Fruit fly (Drosophila melanogaster) whole organism, embryonic: ENCODE data around the gene brm.

ENCODE experiments used
- CG10274 ChIP-seq: fragments of 200-800 bp; sonication (Bioruptor generic); optimal IDR thresholded peaks from 3 replicates; lab custom pipeline; 2017; ENCODE audit warnings: missing biosample characterization, mild to moderate bottlenecking, missing genetic modification characterization
- CG10462 ChIP-seq: fragments of 200-800 bp; sonication (Bioruptor generic); optimal IDR thresholded peaks from 2 replicates; lab custom pipeline; 2016; ENCODE audit warnings: missing biosample characterization, missing genetic modification characterization
- CG14014 ChIP-seq: fragments of 200-800 bp; sonication (Bioruptor generic); IDR thresholded peaks from 2 replicates; pipeline ENCODE4 v1.3.6; 2022; ENCODE audit warnings: missing biosample characterization, missing genetic modification characterization
- CG14710 ChIP-seq: fragments of 200-800 bp; sonication (Bioruptor generic); optimal IDR thresholded peaks from 3 replicates; lab custom pipeline; 2019; ENCODE audit warnings: missing biosample characterization, mild to moderate bottlenecking, missing genetic modification characterization, moderate library complexity
- CG17385 ChIP-seq: fragments of 200-800 bp; sonication (Bioruptor generic); optimal IDR thresholded peaks from 3 replicates; lab custom pipeline; 2018; ENCODE audit warnings: missing biosample characterization, mild to moderate bottlenecking, missing genetic modification characterization
- CG17568 ChIP-seq: fragments of 200-800 bp; sonication (Bioruptor generic); optimal IDR thresholded peaks from 2 replicates; lab custom pipeline; 2018; ENCODE audit warnings: missing biosample characterization, mild to moderate bottlenecking, missing genetic modification characterization, moderate library complexity
- CG30020 ChIP-seq: fragments of 200-800 bp; optimal IDR thresholded peaks from 2 replicates; lab custom pipeline; 2019; ENCODE audit warnings: missing biosample characterization, mild to moderate bottlenecking, missing genetic modification characterization, moderate library complexity
- CG32772 ChIP-seq: fragments of 200-800 bp; sonication (Bioruptor generic); IDR thresholded peaks from 2 replicates; pipeline ENCODE4 v1.3.6; 2022; ENCODE audit warnings: missing biosample characterization, missing genetic modification characterization
- CG3281 ChIP-seq: fragments of 200-800 bp; sonication (Bioruptor generic); optimal IDR thresholded peaks from 3 replicates; lab custom pipeline; 2017; ENCODE audit warnings: missing biosample characterization, mild to moderate bottlenecking, missing genetic modification characterization
- CG4360 ChIP-seq: fragments of 200-800 bp; sonication (Bioruptor generic); IDR thresholded peaks from 2 replicates; pipeline ENCODE4 v1.3.6; 2022; ENCODE audit warnings: missing biosample characterization, missing genetic modification characterization
- CG6813 ChIP-seq: fragments of 200-800 bp; sonication (Bioruptor generic); optimal IDR thresholded peaks from 2 replicates; lab custom pipeline; 2017; ENCODE audit warnings: missing biosample characterization, missing genetic modification characterization, mild to moderate bottlenecking, moderate library complexity, missing genetic modification reagents
- CG8290 ChIP-seq, 3 experiments: fragments of 200-800 bp; sonication (Bioruptor generic); optimal IDR thresholded peaks; 2 replicates each; lab custom pipeline; 2016 to 2019; ENCODE audit warnings: missing biosample characterization in 3 of 3, missing genetic modification characterization in 3 of 3, mild to moderate bottlenecking in 2 of 3, moderate library complexity in 1 of 3
- CG8924 ChIP-seq: fragments of 200-800 bp; optimal IDR thresholded peaks from 3 replicates; lab custom pipeline; 2019; ENCODE audit warnings: missing biosample characterization, mild to moderate bottlenecking, missing genetic modification characterization, moderate library complexity
- CG8944 ChIP-seq: fragments of 200-800 bp; sonication (Bioruptor generic); optimal IDR thresholded peaks from 3 replicates; lab custom pipeline; 2016; ENCODE audit warnings: missing biosample characterization, missing genetic modification characterization
- CG9932 ChIP-seq: fragments of 200-800 bp; sonication (Bioruptor generic); IDR thresholded peaks from 2 replicates; pipeline ENCODE4 v1.3.6; 2022; ENCODE audit warnings: missing biosample characterization, missing genetic modification characterization
- D19A ChIP-seq: fragments of 200-800 bp; optimal IDR thresholded peaks from 3 replicates; lab custom pipeline; 2019; ENCODE audit warnings: missing biosample characterization, mild to moderate bottlenecking, missing genetic modification characterization, moderate library complexity
- Dip3 ChIP-seq: fragments of 200-800 bp; sonication (Bioruptor generic); optimal IDR thresholded peaks from 3 replicates; lab custom pipeline; 2016; ENCODE audit warnings: missing biosample characterization, missing genetic modification characterization
- E2f2 ChIP-seq: fragments of 200-800 bp; sonication (Bioruptor generic); IDR thresholded peaks from 2 replicates; pipeline ENCODE4 v1.3.6; 2022; ENCODE audit warnings: missing biosample characterization, missing genetic modification characterization
- Jarid2 ChIP-seq: fragments of 200-800 bp; sonication (Bioruptor generic); optimal IDR thresholded peaks from 3 replicates; lab custom pipeline; 2017; ENCODE audit warnings: mild to moderate bottlenecking, missing biosample characterization, missing genetic modification reagents, missing genetic modification characterization
- Kr ChIP-seq: fragments of 200-800 bp; sonication (Bioruptor generic); optimal IDR thresholded peaks from 2 replicates; lab custom pipeline; 2017; ENCODE audit warnings: missing biosample characterization, mild to moderate bottlenecking, missing genetic modification characterization
- Mad ChIP-seq: fragments of 200-800 bp; sonication (Bioruptor generic); optimal IDR thresholded peaks from 2 replicates; lab custom pipeline; 2016; ENCODE audit warnings: missing biosample characterization, missing genetic modification characterization
- Nf-YB ChIP-seq: fragments of 200-800 bp; sonication (Bioruptor generic); optimal IDR thresholded peaks from 3 replicates; lab custom pipeline; 2019; ENCODE audit warnings: missing biosample characterization, mild to moderate bottlenecking, missing genetic modification characterization, moderate library complexity
- Pdp1 ChIP-seq, 2 experiments: fragments of 200-800 bp; sonication (Bioruptor generic); optimal IDR thresholded peaks; 3 replicates each; lab custom pipeline; 2016; ENCODE audit warnings: missing biosample characterization in 2 of 2, missing genetic modification characterization in 2 of 2, mild to moderate bottlenecking in 1 of 2, moderate library complexity in 1 of 2
- Ptx1 ChIP-seq: fragments of 200-800 bp; sonication (Bioruptor generic); IDR thresholded peaks from 2 replicates; pipeline ENCODE4 v1.3.6; 2022; ENCODE audit warnings: missing biosample characterization, missing genetic modification characterization
- Side ChIP-seq: fragments of 200-800 bp; sonication (Bioruptor generic); optimal IDR thresholded peaks from 2 replicates; lab custom pipeline; 2016; ENCODE audit warnings: missing biosample characterization, missing genetic modification characterization
- Xrp1 ChIP-seq: fragments of 200-800 bp; sonication (Bioruptor generic); IDR thresholded peaks from 2 replicates; pipeline ENCODE4 v1.3.6; 2022; ENCODE audit warnings: missing biosample characterization, missing genetic modification characterization
- chn ChIP-seq: fragments of 200-800 bp; sonication (Bioruptor generic); optimal IDR thresholded peaks from 2 replicates; lab custom pipeline; 2016; ENCODE audit warnings: missing biosample characterization, missing genetic modification characterization
- dati ChIP-seq: fragments of 200-800 bp; sonication (Bioruptor generic); IDR thresholded peaks from 2 replicates; pipeline ENCODE4 v1.3.6; 2022; ENCODE audit warnings: missing biosample characterization, missing genetic modification characterization
- dmrt99B ChIP-seq: fragments of 200-800 bp; sonication (Bioruptor generic); optimal IDR thresholded peaks from 2 replicates; lab custom pipeline; 2018; ENCODE audit warnings: missing biosample characterization, mild to moderate bottlenecking, missing genetic modification characterization, moderate library complexity
- gem ChIP-seq: fragments of 200-800 bp; sonication (Bioruptor generic); optimal IDR thresholded peaks from 2 replicates; lab custom pipeline; 2019; ENCODE audit warnings: missing biosample characterization, mild to moderate bottlenecking, missing genetic modification characterization, moderate library complexity
- hb ChIP-seq: fragments of 200-800 bp; sonication (Bioruptor generic); IDR thresholded peaks from 3 replicates; pipeline ENCODE4 v1.3.6; 2022; ENCODE audit warnings: missing biosample characterization, missing genetic modification characterization; ENCODE audit not compliant: partially characterized antibody
- kah ChIP-seq: fragments of 200-800 bp; sonication (Bioruptor generic); optimal IDR thresholded peaks from 2 replicates; lab custom pipeline; 2018; ENCODE audit warnings: missing biosample characterization, mild to moderate bottlenecking, missing genetic modification characterization
- lola ChIP-seq, 3 experiments: fragments of >200 bp in 2 of 3; fragments of 200-800 bp in 1 of 3; sonication (Bioruptor generic) in 1 of 3; optimal IDR thresholded peaks; 2 replicates each; lab custom pipeline; 2017 to 2019; ENCODE audit warnings: missing biosample characterization in 3 of 3, missing genetic modification characterization in 3 of 3, mild to moderate bottlenecking in 1 of 3, moderate library complexity in 1 of 3
- luna ChIP-seq: fragments of 200-800 bp; sonication (Bioruptor generic); optimal IDR thresholded peaks from 2 replicates; lab custom pipeline; 2016; ENCODE audit warnings: missing biosample characterization, missing genetic modification characterization
- mam ChIP-seq: fragments of 200-800 bp; sonication (Bioruptor generic); optimal IDR thresholded peaks from 3 replicates; lab custom pipeline; 2016; ENCODE audit warnings: missing biosample characterization, missing genetic modification characterization
- nerfin-1 ChIP-seq: fragments of 200-800 bp; sonication (Bioruptor generic); optimal IDR thresholded peaks from 3 replicates; lab custom pipeline; 2019; ENCODE audit warnings: missing biosample characterization, mild to moderate bottlenecking, missing genetic modification characterization, moderate library complexity
- odd ChIP-seq: fragments of 200-800 bp; sonication (Bioruptor generic); optimal IDR thresholded peaks from 2 replicates; lab custom pipeline; 2017; ENCODE audit warnings: missing biosample characterization, mild to moderate bottlenecking, missing genetic modification characterization
- repo ChIP-seq: fragments of 200-800 bp; sonication (Bioruptor generic); optimal IDR thresholded peaks from 2 replicates; lab custom pipeline; 2016; ENCODE audit warnings: missing biosample characterization, missing genetic modification characterization
- sim ChIP-seq: fragments of 200-800 bp; sonication (Bioruptor generic); IDR thresholded peaks from 2 replicates; pipeline ENCODE4 v1.3.6; 2022; ENCODE audit warnings: missing biosample characterization, missing genetic modification characterization
- sisA ChIP-seq: fragments of 200-800 bp; sonication (Bioruptor generic); IDR thresholded peaks from 2 replicates; pipeline ENCODE4 v1.3.6; 2022; ENCODE audit warnings: missing biosample characterization, missing genetic modification characterization
- sr ChIP-seq: fragments of 200-800 bp; sonication (Bioruptor generic); IDR thresholded peaks from 3 replicates; pipeline ENCODE4 v1.3.6; 2022; ENCODE audit warnings: missing biosample characterization, missing genetic modification characterization
- wdn ChIP-seq: fragments of 200-800 bp; sonication (Bioruptor generic); IDR thresholded peaks from 2 replicates; pipeline ENCODE4 v1.3.6; 2022; ENCODE audit warnings: missing biosample characterization, missing genetic modification characterization

Gene brm

dm6 chr3L:16027163-16027633 lies 44.5 kb upstream of the brm start (continued):
- TF ChIP-seq Kr (GFP tag; lab: Kevin White, UChicago) (peak; percentile 70), CG10462 (GFP tag; lab: Kevin White, UChicago) (no peak), nerfin-1 (tag; lab: Kevin White, UChicago) (peak; percentile 18), CG10274 (peak; percentile 15), dmrt99B (tag; lab: Kevin White, UChicago) (peak; percentile 55), Jarid2 (GFP tag; lab: Kevin White, UChicago) (peak; percentile 46), sisA (GFP tag; lab: Robert Waterston, UW) (0 out of 2 replicates have a peak, but pooled peaks have one; percentile 17), lola (GFP tag; optimal IDR thresholded peaks at IDR 0.05; lab: Kevin White, UChicago) (peak in 1 of 3 experiments; percentile 7), Pdp1 (GFP tag; optimal IDR thresholded peaks at IDR 0.05; lab: Kevin White, UChicago) (peak; percentile 3 to 36), D19A (tag; lab: Kevin White, UChicago) (peak; percentile 6), Xrp1 (GFP tag; lab: Robert Waterston, UW) (peak; percentile 63), CG17568 (GFP tag; lab: Kevin White, UChicago) (peak; percentile 70), Side (GFP tag; lab: Kevin White, UChicago) (peak; percentile 16), luna (GFP tag; lab: Kevin White, UChicago) (no peak), CG30020 (tag; lab: Kevin White, UChicago) (no peak), repo (GFP tag; lab: Kevin White, UChicago) (no peak), CG9932 (peak; percentile 50), sr (GFP tag; lab: Robert Waterston, UW) (0 out of 3 replicates have a peak, but pooled peaks have one; percentile 31), Nf-YB (GFP tag; lab: Kevin White, UChicago) (peak; percentile 47), sim (GFP tag; lab: Robert Waterston, UW) (0 out of 2 replicates have a peak, but pooled peaks have one; percentile 23), chn (no peak), gem (tag; lab: Kevin White, UChicago) (peak; percentile 23), CG17385 (peak; percentile 16), kah (GFP tag; lab: Kevin White, UChicago) (peak; percentile 51), CG14014 (peak; percentile 31), CG4360 (GFP tag; lab: Robert Waterston, UW) (peak; percentile 39; the same call in 1 of the 2 replicates), Mad (GFP tag; lab: Kevin White, UChicago) (no peak), wdn (GFP tag; lab: Robert Waterston, UW) (0 out of 2 replicates have a peak, but pooled peaks have one; percentile 7), odd (GFP tag; lab: Kevin White, UChicago) (peak; percentile 71), CG6813 (GFP tag; lab: Kevin White, UChicago) (peak; percentile 78), CG8944 (GFP tag; lab: Kevin White, UChicago) (peak; percentile 47), Dip3 (GFP tag; lab: Kevin White, UChicago) (no peak), hb (GFP tag; lab: Robert Waterston, UW) (no peak), CG32772 (peak; percentile 39; the same call in 1 of the 2 replicates), dati (GFP tag; lab: Robert Waterston, UW) (no peak), CG14710 (tag; lab: Kevin White, UChicago) (peak; percentile 54), Ptx1 (GFP tag; lab: Robert Waterston, UW) (peak; percentile 48), CG8924 (tag; lab: Kevin White, UChicago) (peak; percentile 10), CG8290 (GFP tag; optimal IDR thresholded peaks at IDR 0.05; lab: Kevin White, UChicago) (no peak), CG8290 (tag; optimal IDR thresholded peaks at IDR 0.05; lab: Kevin White, UChicago) (peak in 1 of 2 experiments; percentile 65), CG3281 (GFP tag; lab: Kevin White, UChicago) (peak; percentile 13), mam (GFP tag; lab: Kevin White, UChicago) (no peak), E2f2 (0 out of 2 replicates have a peak, but pooled peaks have one; percentile 11)
